Worm (Caenorhabditis elegans) whole organism, L2 larva: ENCODE data around the gene F37C12.21.

ENCODE experiments used
- C34F6.9 ChIP-seq: fragments of 150-350 bp; optimal IDR thresholded peaks from 2 replicates; lab custom pipeline; 2014; ENCODE audit warnings: missing biosample characterization, missing genetic modification characterization
- F13H6.1 ChIP-seq: sonication (generic microtip); optimal IDR thresholded peaks from 2 replicates; lab custom pipeline; 2016; ENCODE audit warnings: missing genetic modification characterization, missing compliant biosample characterization
- Y55F3AM.14 ChIP-seq: fragments of 200-800 bp; sonication (Bioruptor generic); optimal IDR thresholded peaks from 2 replicates; lab custom pipeline; 2018; ENCODE audit warnings: mild to moderate bottlenecking, missing genetic modification characterization, missing compliant biosample characterization
- ZK546.5 ChIP-seq: sonication (generic microtip); optimal IDR thresholded peaks from 2 replicates; lab custom pipeline; 2017; ENCODE audit warnings: missing biosample characterization, missing genetic modification characterization
- alr-1 ChIP-seq: fragments of 150-350 bp; optimal IDR thresholded peaks from 2 replicates; lab custom pipeline; 2014; ENCODE audit warnings: missing biosample characterization, missing genetic modification characterization
- ama-1 ChIP-seq: fragments of 150-350 bp; optimal IDR thresholded peaks from 2 replicates; lab custom pipeline; 2018; ENCODE audit warnings: inconsistent platforms
- blmp-1 ChIP-seq: sonication (generic microtip); optimal IDR thresholded peaks from 2 replicates; lab custom pipeline; 2017; ENCODE audit warnings: missing genetic modification characterization, mild to moderate bottlenecking, missing compliant biosample characterization, antibody characterized with exemption, moderate library complexity; ENCODE audit not compliant: insufficient read depth
- ceh-82 ChIP-seq: fragments of 150-350 bp; optimal IDR thresholded peaks from 2 replicates; lab custom pipeline; 2014; ENCODE audit warnings: missing biosample characterization, missing genetic modification characterization
- crh-2 ChIP-seq: sonication (generic microtip); optimal IDR thresholded peaks from 2 replicates; lab custom pipeline; 2017; ENCODE audit warnings: missing biosample characterization, missing genetic modification characterization
- dmd-4 ChIP-seq: sonication (generic microtip); optimal IDR thresholded peaks from 2 replicates; lab custom pipeline; 2017; ENCODE audit warnings: missing biosample characterization, missing genetic modification characterization
- egl-27 ChIP-seq: sonication (generic microtip); optimal IDR thresholded peaks from 3 replicates; lab custom pipeline; 2017; ENCODE audit warnings: missing biosample characterization, missing genetic modification reagents, missing genetic modification characterization
- elt-1 ChIP-seq: fragments of 150-350 bp; optimal IDR thresholded peaks from 2 replicates; lab custom pipeline; 2014; ENCODE audit warnings: missing biosample characterization, missing genetic modification characterization
- fos-1 ChIP-seq: fragments of 150-350 bp; optimal IDR thresholded peaks from 2 replicates; lab custom pipeline; 2014; ENCODE audit warnings: missing biosample characterization, missing genetic modification characterization
- gmeb-1 ChIP-seq: fragments of 150-350 bp; optimal IDR thresholded peaks from 2 replicates; lab custom pipeline; 2014; ENCODE audit warnings: missing biosample characterization, missing genetic modification characterization
- lin-11 ChIP-seq: fragments of 150-350 bp; sonication (generic microtip); optimal IDR thresholded peaks from 2 replicates; lab custom pipeline; 2014; ENCODE audit warnings: missing biosample characterization, missing genetic modification characterization, inconsistent platforms, mixed read lengths
- lin-13 ChIP-seq: fragments of 150-350 bp; optimal IDR thresholded peaks from 2 replicates; lab custom pipeline; 2014; ENCODE audit warnings: missing biosample characterization, missing genetic modification reagents, missing genetic modification characterization
- lsy-2 ChIP-seq, 2 experiments: fragments of 150-350 bp in 1 of 2; sonication (generic microtip) in 1 of 2; optimal IDR thresholded peaks; 2 replicates each; lab custom pipeline; 2014 to 2017; ENCODE audit warnings: missing biosample characterization in 2 of 2, missing genetic modification characterization in 2 of 2
- mab-5 ChIP-seq: fragments of 150-350 bp; optimal IDR thresholded peaks from 2 replicates; lab custom pipeline; 2014; ENCODE audit warnings: missing biosample characterization, missing genetic modification characterization
- mbf-1 ChIP-seq: sonication (generic microtip); optimal IDR thresholded peaks from 2 replicates; lab custom pipeline; 2017; ENCODE audit warnings: missing biosample characterization, missing genetic modification characterization
- mdl-1 ChIP-seq, 2 experiments: fragments of 150-350 bp in 1 of 2; sonication (generic microtip) in 1 of 2; optimal IDR thresholded peaks; 2 replicates each; lab custom pipeline; 2017; ENCODE audit warnings: missing biosample characterization in 2 of 2, missing genetic modification characterization in 2 of 2
- nhr-10 ChIP-seq: sonication (generic microtip); optimal IDR thresholded peaks from 2 replicates; lab custom pipeline; 2017; ENCODE audit warnings: missing biosample characterization, missing genetic modification characterization
- nhr-11 ChIP-seq: fragments of 150-350 bp; optimal IDR thresholded peaks from 2 replicates; lab custom pipeline; 2014; ENCODE audit warnings: missing biosample characterization, missing genetic modification characterization
- nhr-129 ChIP-seq: fragments of 150-350 bp; optimal IDR thresholded peaks from 2 replicates; lab custom pipeline; 2014; ENCODE audit warnings: missing biosample characterization, missing genetic modification characterization
- nhr-21 ChIP-seq: fragments of 150-350 bp; optimal IDR thresholded peaks from 2 replicates; lab custom pipeline; 2014; ENCODE audit warnings: missing biosample characterization, missing genetic modification characterization
- nhr-25 ChIP-seq: fragments of 150-350 bp; sonication (generic microtip); optimal IDR thresholded peaks from 3 replicates; lab custom pipeline; 2014; ENCODE audit warnings: missing biosample characterization, missing genetic modification characterization
- peb-1 ChIP-seq: fragments of 150-350 bp; optimal IDR thresholded peaks from 2 replicates; lab custom pipeline; 2014; ENCODE audit warnings: missing biosample characterization, missing genetic modification characterization
- skn-1 ChIP-seq: sonication (generic microtip); optimal IDR thresholded peaks from 2 replicates; lab custom pipeline; 2017; ENCODE audit warnings: missing biosample characterization, missing genetic modification characterization
- sma-3 ChIP-seq: sonication (generic microtip); optimal IDR thresholded peaks from 2 replicates; lab custom pipeline; 2016; ENCODE audit warnings: missing genetic modification reagents, missing genetic modification characterization, missing compliant biosample characterization
- sma-9 ChIP-seq, 2 experiments: fragments of 150-350 bp in 1 of 2; sonication (generic microtip) in 1 of 2; optimal IDR thresholded peaks; 2 replicates each; lab custom pipeline; 2014 to 2016; ENCODE audit warnings: missing genetic modification characterization in 2 of 2, mild to moderate bottlenecking in 1 of 2, missing biosample characterization in 1 of 2, missing compliant biosample characterization in 1 of 2, missing genetic modification reagents in 1 of 2, moderate library complexity in 1 of 2
- snpc-4 ChIP-seq: fragments of 150-350 bp; optimal IDR thresholded peaks from 2 replicates; lab custom pipeline; 2014; ENCODE audit warnings: missing biosample characterization, missing genetic modification characterization
- unc-39 ChIP-seq: fragments of 150-350 bp; optimal IDR thresholded peaks from 2 replicates; lab custom pipeline; 2014; ENCODE audit warnings: missing biosample characterization, missing genetic modification characterization
- unc-55 ChIP-seq: fragments of 150-350 bp; sonication (generic microtip); optimal IDR thresholded peaks from 3 replicates; lab custom pipeline; 2014; ENCODE audit warnings: missing biosample characterization, missing genetic modification reagents, missing genetic modification characterization
- zag-1 ChIP-seq: fragments of 150-350 bp; optimal IDR thresholded peaks from 2 replicates; lab custom pipeline; 2014; ENCODE audit warnings: missing biosample characterization, missing genetic modification characterization
- ztf-4 ChIP-seq: fragments of 150-350 bp; optimal IDR thresholded peaks from 2 replicates; lab custom pipeline; 2014; ENCODE audit warnings: missing biosample characterization, missing genetic modification characterization

The F37C12.21 gene

ce11 chrIII:7192942-7193665, 4.9 kb downstream of the F37C12.21 start, which contains the start of gene mec-14:
TSS of gene mec-14 (minus strand) at chrIII:7192992.
- peak; percentile 68 for TF ChIP-seq unc-55 (GFP tag; lab: Kevin White, UChicago)
- TF ChIP-seq alr-1 = no peak

ce11 chrIII:7195325-7195724, 7.2 kb downstream of the F37C12.21 start, which contains the start of gene F37C12.18:
TSS of gene F37C12.18 (minus strand) at chrIII:7195425.
- no peak for TF ChIP-seq skn-1 (tag; lab: Kevin White, UChicago)

ce11 chrIII:7197973-7198372, 9.8 kb downstream of the F37C12.21 start, which contains the start of gene exos-9:
TSS of gene exos-9 (minus strand) at chrIII:7198073.
- TF ChIP-seq skn-1 (tag; lab: Kevin White, UChicago) (no peak), ama-1 (lab: Kevin White, UChicago) (peak; percentile 8)

- no peak for TF ChIP-seq blmp-1 (tag; lab: Kevin White, UChicago)
- no peak for TF ChIP-seq elt-1 (tag; lab: Kevin White, UChicago)
- peak; percentile 7 for TF ChIP-seq snpc-4
- TF ChIP-seq nhr-11 (tag; lab: Kevin White, UChicago) = no peak
- TF ChIP-seq C34F6.9 = peak; percentile 65
- peak; percentile 35 for TF ChIP-seq crh-2
- TF ChIP-seq sma-3 = peak; percentile 63
- peak; percentile 20 for TF ChIP-seq nhr-21 (tag; lab: Kevin White, UChicago)
- TF ChIP-seq mbf-1 (tag; lab: Kevin White, UChicago) = no peak
- TF ChIP-seq ceh-82 (tag; lab: Kevin White, UChicago) = no peak
- TF ChIP-seq unc-55 (GFP tag; lab: Kevin White, UChicago) = peak; percentile 78
- peak; percentile 46 to 85 for TF ChIP-seq lsy-2 (tag; optimal IDR thresholded peaks at IDR 0.05; lab: Kevin White, UChicago)
- no peak for TF ChIP-seq ZK546.5
- peak; percentile 37 for TF ChIP-seq nhr-25 (tag; lab: Kevin White, UChicago)
- peak; percentile 29 for TF ChIP-seq fos-1 (tag; lab: Kevin White, UChicago)
- TF ChIP-seq lin-11 (tag; lab: Kevin White, UChicago) = peak; percentile 27
- TF ChIP-seq sma-9 (GFP tag; optimal IDR thresholded peaks at IDR 0.05; lab: Kevin White, UChicago) = peak; percentile 69
- no peak for TF ChIP-seq sma-9 (tag; optimal IDR thresholded peaks at IDR 0.05; lab: Kevin White, UChicago)
- peak; percentile 22 for TF ChIP-seq lin-13 (GFP tag; lab: Kevin White, UChicago)
- no peak for TF ChIP-seq nhr-10 (tag; lab: Kevin White, UChicago)
- TF ChIP-seq ztf-4 (tag; lab: Kevin White, UChicago) = no peak
- TF ChIP-seq F13H6.1 (tag; lab: Kevin White, UChicago) = peak; percentile 49
- peak; percentile 33 for TF ChIP-seq egl-27
- peak; percentile 94 for TF ChIP-seq gmeb-1
- TF ChIP-seq dmd-4 (tag; lab: Kevin White, UChicago) = no peak
- TF ChIP-seq Y55F3AM.14 = no peak
- TF ChIP-seq nhr-129 = no peak
These were observed 10.7 kb downstream of the F37C12.21 start, which contains the start of gene pfd-5 for ce11 chrIII:7198838-7199237. TSS of gene pfd-5 (minus strand) at chrIII:7198884.

ce11 chrIII:7199467-7199866, 11.3 kb downstream of the F37C12.21 start:
- peak; percentile 70 for TF ChIP-seq nhr-25 (tag; lab: Kevin White, UChicago)
- no peak for TF ChIP-seq alr-1
- TF ChIP-seq peb-1 = no peak
- TF ChIP-seq elt-1 (tag; lab: Kevin White, UChicago) = no peak
- peak; percentile 93 for TF ChIP-seq blmp-1 (tag; lab: Kevin White, UChicago)
- no peak for TF ChIP-seq ztf-4 (tag; lab: Kevin White, UChicago)
- peak in 1 of 2 experiments; percentile 2 for TF ChIP-seq mdl-1 (tag; optimal IDR thresholded peaks at IDR 0.05; lab: Kevin White, UChicago)
- peak; percentile 14 for TF ChIP-seq sma-3
- no peak for TF ChIP-seq mbf-1 (tag; lab: Kevin White, UChicago)
- TF ChIP-seq egl-27 = peak; percentile 16
- peak in 1 of 2 experiments; percentile 4 for TF ChIP-seq lsy-2 (tag; optimal IDR thresholded peaks at IDR 0.05; lab: Kevin White, UChicago)
- no peak for TF ChIP-seq mab-5
- TF ChIP-seq zag-1 (tag; lab: Kevin White, UChicago) = no peak
- peak; percentile 64 for TF ChIP-seq nhr-21 (tag; lab: Kevin White, UChicago)
- TF ChIP-seq unc-39 = no peak
- peak; percentile 3 for TF ChIP-seq lin-13 (GFP tag; lab: Kevin White, UChicago)
